Worm (Caenorhabditis elegans): ENCODE measurements around the gene math-33.

DNA sequence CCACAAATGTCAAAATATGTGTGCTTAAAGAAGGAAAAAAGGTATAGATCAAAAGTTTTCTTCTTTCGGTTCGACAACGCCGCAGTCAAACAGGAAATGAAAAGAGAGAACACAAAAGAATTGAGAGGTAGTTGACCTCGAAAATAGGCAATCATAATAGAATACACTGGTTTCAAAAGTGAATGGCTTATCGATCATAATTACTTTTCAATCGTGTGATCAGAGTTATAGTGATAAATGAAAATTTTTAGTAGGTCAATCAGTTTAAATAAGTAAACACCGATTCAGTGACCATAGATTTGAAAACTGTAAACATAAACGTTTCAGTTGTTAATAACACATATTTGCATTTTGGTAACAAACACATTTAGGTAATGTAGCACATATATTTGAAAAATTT is 43.3 kb upstream of the math-33 start:
- TF ChIP-seq mdl-1 (tag; optimal IDR thresholded peaks at IDR 0.05) (no peak), pqm-1 (tag; optimal IDR thresholded peaks at IDR 0.05) (peak; percentile 47), ztf-11 (tag; optimal IDR thresholded peaks at IDR 0.05) (no peak), nhr-77 (tag; optimal IDR thresholded peaks at IDR 0.05) (no peak), ceh-28 (tag; optimal IDR thresholded peaks at IDR 0.05) (peak; percentile 66), ceh-82 (tag; optimal IDR thresholded peaks at IDR 0.05) (no peak)

Measured in whole organism, L3 larva.